Worm (Caenorhabditis elegans): ENCODE results near the gene srp-7.

ce11 chrV:8131628-8132027, 47.3 kb upstream of the srp-7 start:
- no peak for TF ChIP-seq flt-1 (GFP tag; IDR thresholded peaks at IDR 0.05)
- no peak for TF ChIP-seq klf-2 (GFP tag; conservative IDR thresholded peaks at IDR 0.05)
- TF ChIP-seq ref-1 (GFP tag; conservative IDR thresholded peaks at IDR 0.05): no peak
- no peak for TF ChIP-seq tab-1 (GFP tag; IDR thresholded peaks at IDR 0.05)
- TF ChIP-seq cog-1 (tag; optimal IDR thresholded peaks at IDR 0.05): no peak
